Fruit fly (Drosophila melanogaster) whole organism, pupa: Measurements from ENCODE around the gene CG31178.
A peak's percentile ranks its signal among the peaks of the same experiment; 100 is the strongest.

Experiments used
- CG10348 ChIP-seq: fragments of 200-800 bp; sonication (Bioruptor generic); IDR thresholded peaks from 2 replicates; pipeline ENCODE4 v1.3.6; 2022; ENCODE audit warnings: missing biosample characterization, missing genetic modification characterization
- CG12605 ChIP-seq: fragments of 200-800 bp; sonication (Bioruptor generic); IDR thresholded peaks from 2 replicates; pipeline ENCODE4 v1.3.6; 2022; ENCODE audit warnings: missing biosample characterization, missing genetic modification characterization
- CG13204 ChIP-seq: fragments of 200-800 bp; sonication (Bioruptor generic); optimal IDR thresholded peaks from 2 replicates; lab custom pipeline; 2018; ENCODE audit warnings: missing biosample characterization, mild to moderate bottlenecking, missing genetic modification characterization, moderate library complexity
- CG14655 ChIP-seq: fragments of 200-800 bp; sonication (Bioruptor generic); optimal IDR thresholded peaks from 3 replicates; lab custom pipeline; 2017; ENCODE audit warnings: mild to moderate bottlenecking, missing biosample characterization, missing genetic modification reagents, missing genetic modification characterization
- CG15710 ChIP-seq: fragments of 200-800 bp; sonication (Bioruptor generic); optimal IDR thresholded peaks from 2 replicates; lab custom pipeline; 2018; ENCODE audit warnings: missing biosample characterization, mild to moderate bottlenecking, missing genetic modification characterization, moderate library complexity
- CG17806 ChIP-seq: fragments of 200-800 bp; sonication (Bioruptor generic); optimal IDR thresholded peaks from 2 replicates; lab custom pipeline; 2018; ENCODE audit warnings: missing biosample characterization, mild to moderate bottlenecking, missing genetic modification characterization, moderate library complexity
- CG32121 ChIP-seq: fragments of 200-800 bp; sonication (Bioruptor generic); IDR thresholded peaks from 2 replicates; pipeline ENCODE4 v1.3.6; 2022; ENCODE audit warnings: missing biosample characterization, missing genetic modification characterization
- CG34367 ChIP-seq: fragments of 200-800 bp; sonication (Bioruptor generic); optimal IDR thresholded peaks from 2 replicates; lab custom pipeline; 2018; ENCODE audit warnings: missing biosample characterization, mild to moderate bottlenecking, missing genetic modification characterization
- CG4496 ChIP-seq: fragments of 200-800 bp; sonication (Bioruptor generic); IDR thresholded peaks from 3 replicates; pipeline ENCODE4 v1.3.6; 2022; ENCODE audit warnings: missing biosample characterization, missing genetic modification characterization
- CG8159 ChIP-seq: fragments of 200-800 bp; sonication (Bioruptor generic); optimal IDR thresholded peaks from 3 replicates; lab custom pipeline; 2018; ENCODE audit warnings: missing biosample characterization, mild to moderate bottlenecking, missing genetic modification characterization, moderate library complexity
- CG8301 ChIP-seq: fragments of 200-800 bp; sonication (Bioruptor generic); optimal IDR thresholded peaks from 2 replicates; lab custom pipeline; 2018; ENCODE audit warnings: missing biosample characterization, mild to moderate bottlenecking, missing genetic modification characterization
- CG9948 ChIP-seq: fragments of 200-800 bp; sonication (Bioruptor generic); optimal IDR thresholded peaks from 2 replicates; lab custom pipeline; 2018; ENCODE audit warnings: missing biosample characterization, mild to moderate bottlenecking, missing genetic modification characterization, moderate library complexity
- D1 ChIP-seq: fragments of 200-800 bp; sonication (Bioruptor generic); optimal IDR thresholded peaks from 2 replicates; lab custom pipeline; 2018; ENCODE audit warnings: missing biosample characterization, mild to moderate bottlenecking, missing genetic modification characterization, moderate library complexity
- EcR ChIP-seq: fragments of 200-800 bp; sonication (Bioruptor generic); optimal IDR thresholded peaks from 3 replicates; lab custom pipeline; 2019; ENCODE audit warnings: missing biosample characterization, missing genetic modification characterization, mild to moderate bottlenecking, moderate library complexity, missing genetic modification reagents
- Ets98B ChIP-seq: fragments of 200-800 bp; sonication (Bioruptor generic); IDR thresholded peaks from 2 replicates; pipeline ENCODE4 v1.3.6; 2022; ENCODE audit warnings: missing biosample characterization, missing genetic modification characterization
- Pif1A ChIP-seq: fragments of 200-800 bp; sonication (Bioruptor generic); optimal IDR thresholded peaks from 3 replicates; lab custom pipeline; 2016; ENCODE audit warnings: missing biosample characterization, missing genetic modification characterization
- Pif1B ChIP-seq: fragments of 200-800 bp; sonication (Bioruptor generic); optimal IDR thresholded peaks from 3 replicates; lab custom pipeline; 2016; ENCODE audit warnings: missing biosample characterization, missing genetic modification characterization
- Snoo ChIP-seq: fragments of 200-800 bp; sonication (Bioruptor generic); optimal IDR thresholded peaks from 3 replicates; lab custom pipeline; 2017; ENCODE audit warnings: missing biosample characterization, mild to moderate bottlenecking, missing genetic modification characterization, inconsistent platforms
- fd96Ca ChIP-seq: fragments of 200-800 bp; sonication (Bioruptor generic); IDR thresholded peaks from 3 replicates; pipeline ENCODE4 v1.3.6; 2022; ENCODE audit warnings: missing biosample characterization, missing genetic modification characterization
- gl ChIP-seq: fragments of 200-800 bp; sonication (Bioruptor generic); optimal IDR thresholded peaks from 2 replicates; lab custom pipeline; 2018; ENCODE audit warnings: missing biosample characterization, mild to moderate bottlenecking, missing genetic modification characterization
- rn ChIP-seq: fragments of 200-800 bp; sonication (Bioruptor generic); IDR thresholded peaks from 2 replicates; pipeline ENCODE4 v1.3.6; 2022; ENCODE audit warnings: missing biosample characterization, missing genetic modification characterization

The CG31178 gene

dm6 chr3R:21862137-21862850, 11.2 kb upstream of the CG31178 start:
- TF ChIP-seq CG8159 (peak; percentile 8), CG13204 (GFP tag; lab: Kevin White, UChicago) (no peak), EcR (no peak), CG12605 (GFP tag; lab: Robert Waterston, UW) (peak; percentile 86), rn (GFP tag; lab: Robert Waterston, UW) (peak; percentile 79), Pif1B (peak; percentile 41), CG10348 (GFP tag; lab: Robert Waterston, UW) (peak; percentile 78), CG17806 (tag; lab: Kevin White, UChicago) (peak; percentile 21), Snoo (tag; lab: Kevin White, UChicago) (no peak), D1 (tag; lab: Kevin White, UChicago) (no peak), Ets98B (GFP tag; lab: Robert Waterston, UW) (peak; percentile 94), CG15710 (tag; lab: Kevin White, UChicago) (no peak), CG8301 (tag; lab: Kevin White, UChicago) (peak; percentile 91), CG9948 (tag; lab: Kevin White, UChicago) (peak; percentile 16), CG4496 (peak; percentile 94), CG34367 (no peak), fd96Ca (GFP tag; lab: Robert Waterston, UW) (no peak; the same call in none of the 3 replicates), CG14655 (GFP tag; lab: Kevin White, UChicago) (peak; percentile 85), gl (tag; lab: Kevin White, UChicago) (no peak), Pif1A (GFP tag; lab: Kevin White, UChicago) (peak; percentile 73), CG32121 (GFP tag; lab: Robert Waterston, UW) (peak; percentile 93)
- TF ChIP-seq, all 21 proteins: peak for 13

- TF ChIP-seq rn (GFP tag; lab: Robert Waterston, UW) (no peak), CG9948 (tag; lab: Kevin White, UChicago) (no peak), CG13204 (GFP tag; lab: Kevin White, UChicago) (no peak), CG14655 (GFP tag; lab: Kevin White, UChicago) (peak; percentile 41)
These were observed 10.7 kb upstream of the CG31178 start for dm6 chr3R:21862868-21863267.

dm6 chr3R:21863817-21864384, 9.6 kb upstream of the CG31178 start:
- TF ChIP-seq D1 (tag; lab: Kevin White, UChicago) (no peak), CG32121 (GFP tag; lab: Robert Waterston, UW) (0 out of 2 replicates have a peak, but pooled peaks have one; percentile 23), CG14655 (GFP tag; lab: Kevin White, UChicago) (peak; percentile 16)

DNA sequence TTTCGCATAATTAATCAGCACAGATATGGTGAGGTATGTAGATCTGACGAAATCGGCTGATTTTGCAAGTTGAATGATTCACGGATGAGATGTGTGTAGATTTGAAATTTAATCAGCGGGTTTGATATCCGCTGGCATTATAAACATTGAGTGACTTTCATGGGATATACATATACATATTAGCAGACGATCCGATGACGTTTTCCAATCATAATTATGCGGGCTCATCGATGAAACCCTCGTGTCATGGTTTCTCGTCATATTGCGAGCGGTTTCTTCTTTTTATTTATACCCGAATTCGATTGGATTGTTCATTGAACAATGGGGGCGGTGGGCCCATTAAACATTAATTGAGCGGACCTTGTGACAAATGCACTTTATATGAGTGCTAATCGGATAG, 9.1 kb upstream of the CG31178 start:
- TF ChIP-seq EcR (no peak), Pif1A (GFP tag; lab: Kevin White, UChicago) (no peak), CG17806 (tag; lab: Kevin White, UChicago) (no peak), CG8159 (no peak), fd96Ca (GFP tag; lab: Robert Waterston, UW) (no peak), CG10348 (GFP tag; lab: Robert Waterston, UW) (no peak), CG4496 (no peak)

dm6 chr3R:21864992-21865391, 8.5 kb upstream of the CG31178 start, which contains the start of gene lsn:
TSS of gene lsn (plus strand) at chr3R:21865168.
- TF ChIP-seq gl (tag; lab: Kevin White, UChicago) (no peak), D1 (tag; lab: Kevin White, UChicago) (peak; percentile 46), CG34367 (no peak)

DNA sequence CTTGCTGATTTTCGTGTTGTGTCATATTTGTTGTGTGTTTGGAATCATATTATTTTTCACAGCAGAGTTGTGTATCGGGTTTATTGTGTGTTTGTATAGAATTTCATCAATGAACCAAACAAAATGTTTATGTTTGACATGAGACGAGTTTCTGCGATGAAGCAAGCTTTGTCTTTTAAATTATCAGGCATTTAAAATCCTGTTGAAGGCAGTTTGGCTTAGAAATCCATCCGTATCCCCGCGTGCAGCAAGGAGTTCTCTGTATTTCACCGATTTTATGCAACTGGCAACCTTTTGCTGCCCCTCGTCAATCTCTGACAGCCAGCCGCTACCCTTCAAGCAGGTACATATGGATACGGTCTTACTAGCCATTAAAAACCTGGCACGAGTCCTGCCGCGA, 5.7 kb upstream of the CG31178 start, which contains the start of the genes CG6569 and Cby:
Gene CG6569 (minus strand): TSS at position 101 of the 400 bp plus-strand sequence.
Gene Cby (plus strand): TSS at position 185 of the 400 bp plus-strand sequence.
- TF ChIP-seq fd96Ca (GFP tag; lab: Robert Waterston, UW) = no peak
- TF ChIP-seq Ets98B (GFP tag; lab: Robert Waterston, UW) = no peak
- TF ChIP-seq CG10348 (GFP tag; lab: Robert Waterston, UW) = no peak
- no peak for TF ChIP-seq Snoo (tag; lab: Kevin White, UChicago)
- TF ChIP-seq CG32121 (GFP tag; lab: Robert Waterston, UW) = no peak
- TF ChIP-seq CG12605 (GFP tag; lab: Robert Waterston, UW) = no peak
- no peak for TF ChIP-seq CG34367
- no peak for TF ChIP-seq gl (tag; lab: Kevin White, UChicago)
- no peak for TF ChIP-seq CG9948 (tag; lab: Kevin White, UChicago)
- TF ChIP-seq CG13204 (GFP tag; lab: Kevin White, UChicago) = no peak
